Worm (Caenorhabditis elegans) whole organism, L4 larva: ENCODE results near the gene skr-17.

Experiments
- aha-1 ChIP-seq: fragments of 150-350 bp; peaks from one replicate; lab custom pipeline; 2014; ENCODE audit warnings: missing biosample characterization, missing genetic modification characterization
- ceh-82 ChIP-seq: sonication (generic microtip); optimal IDR thresholded peaks from 2 replicates; lab custom pipeline; 2017; ENCODE audit warnings: missing biosample characterization, missing genetic modification characterization
- egl-43 ChIP-seq: fragments of 200-800 bp; sonication (Bioruptor generic); IDR thresholded peaks from 2 replicates; pipeline ENCODE4 v1.3.6; 2022; ENCODE audit warnings: missing genetic modification reagents, missing genetic modification characterization, missing compliant biosample characterization
- jun-1 ChIP-seq: fragments of 150-350 bp; optimal IDR thresholded peaks from 2 replicates; lab custom pipeline; 2014; ENCODE audit warnings: missing biosample characterization, missing genetic modification reagents, missing genetic modification characterization
- lin-15B ChIP-seq: fragments of 150-350 bp; sonication (generic microtip); optimal IDR thresholded peaks from 3 replicates; lab custom pipeline; 2014; ENCODE audit warnings: missing biosample characterization, missing genetic modification characterization
- mdl-1 ChIP-seq, 2 experiments: fragments of 150-350 bp in 1 of 2; sonication (generic microtip) in 1 of 2; optimal IDR thresholded peaks; 2 replicates each; lab custom pipeline; 2014 to 2017; ENCODE audit warnings: missing biosample characterization in 2 of 2, missing genetic modification characterization in 2 of 2
- nhr-11 ChIP-seq: fragments of 150-350 bp; optimal IDR thresholded peaks from 2 replicates; lab custom pipeline; 2014; ENCODE audit warnings: missing biosample characterization, missing genetic modification characterization
- pha-4 ChIP-seq, 2 experiments: fragments of 150-350 bp in 1 of 2; fragments of 200-800 bp in 1 of 2; sonication (Bioruptor generic) in 1 of 2; IDR thresholded peaks in 1 of 2; optimal IDR thresholded peaks in 1 of 2; 2 replicates each; pipeline versions ENCODE4 v1.3.6 to Lab custom; 2014 to 2022; ENCODE audit warnings: missing genetic modification characterization in 2 of 2, missing genetic modification reagents in 2 of 2, missing biosample characterization in 1 of 2, missing compliant biosample characterization in 1 of 2
- snpc-1.2 ChIP-seq: fragments of 200-800 bp; sonication (Bioruptor generic); IDR thresholded peaks from 2 replicates; pipeline ENCODE4 v1.3.6; 2022; ENCODE audit warnings: missing genetic modification reagents, missing genetic modification characterization, missing compliant biosample characterization
- unc-130 ChIP-seq: sonication (generic microtip); optimal IDR thresholded peaks from 2 replicates; lab custom pipeline; 2016; ENCODE audit warnings: missing genetic modification reagents, missing genetic modification characterization, missing compliant biosample characterization
- zag-1 ChIP-seq: fragments of 150-350 bp; optimal IDR thresholded peaks from 2 replicates; lab custom pipeline; 2014; ENCODE audit warnings: missing biosample characterization, missing genetic modification characterization
- zip-11 ChIP-seq: fragments of 200-800 bp; sonication (Bioruptor generic); IDR thresholded peaks from 2 replicates; pipeline ENCODE4 v1.3.6; 2022; ENCODE audit warnings: missing genetic modification characterization, missing compliant biosample characterization
- ztf-11 ChIP-seq: fragments of 150-350 bp; optimal IDR thresholded peaks from 2 replicates; lab custom pipeline; 2014; ENCODE audit warnings: missing biosample characterization, missing genetic modification characterization

- no peak for TF ChIP-seq aha-1 (tag; lab: Kevin White, UChicago)
- no peak for TF ChIP-seq lin-15B (tag; lab: Kevin White, UChicago)
- no peak for TF ChIP-seq snpc-1.2 (GFP tag; lab: Robert Waterston, UW)
- no peak for TF ChIP-seq jun-1 (tag; lab: Kevin White, UChicago)
- TF ChIP-seq pha-4 (GFP tag; IDR thresholded peaks at IDR 0.05; lab: Robert Waterston, UW) = no peak
- TF ChIP-seq pha-4 (tag; optimal IDR thresholded peaks at IDR 0.05; lab: Kevin White, UChicago) = no peak
- no peak for TF ChIP-seq ztf-11 (tag; lab: Kevin White, UChicago)
- no peak for TF ChIP-seq egl-43 (GFP tag; lab: Robert Waterston, UW)
- no peak for TF ChIP-seq zip-11
- TF ChIP-seq zag-1 (tag; lab: Kevin White, UChicago) = no peak
- no peak for TF ChIP-seq ceh-82 (tag; lab: Kevin White, UChicago)
- TF ChIP-seq nhr-11 = no peak
- no peak for TF ChIP-seq mdl-1 (tag; optimal IDR thresholded peaks at IDR 0.05; lab: Kevin White, UChicago)
- no peak for TF ChIP-seq unc-130
These were observed 30.3 kb downstream of the skr-17 start for ce11 chrII:7813645-7814044.
